Fruit fly (Drosophila melanogaster) whole organism, pupa: ENCODE data around the gene CG14669.

Source experiments
- CG10348 ChIP-seq: fragments of 200-800 bp; sonication (Bioruptor generic); IDR thresholded peaks from 2 replicates; pipeline ENCODE4 v1.3.6; 2022; ENCODE audit warnings: missing biosample characterization, missing genetic modification characterization
- CG15710 ChIP-seq: fragments of 200-800 bp; sonication (Bioruptor generic); optimal IDR thresholded peaks from 2 replicates; lab custom pipeline; 2018; ENCODE audit warnings: missing biosample characterization, mild to moderate bottlenecking, missing genetic modification characterization, moderate library complexity
- CG17806 ChIP-seq: fragments of 200-800 bp; sonication (Bioruptor generic); optimal IDR thresholded peaks from 2 replicates; lab custom pipeline; 2018; ENCODE audit warnings: missing biosample characterization, mild to moderate bottlenecking, missing genetic modification characterization, moderate library complexity
- fd96Ca ChIP-seq: fragments of 200-800 bp; sonication (Bioruptor generic); IDR thresholded peaks from 3 replicates; pipeline ENCODE4 v1.3.6; 2022; ENCODE audit warnings: missing biosample characterization, missing genetic modification characterization
- gl ChIP-seq: fragments of 200-800 bp; sonication (Bioruptor generic); optimal IDR thresholded peaks from 2 replicates; lab custom pipeline; 2018; ENCODE audit warnings: missing biosample characterization, mild to moderate bottlenecking, missing genetic modification characterization
- rn ChIP-seq: fragments of 200-800 bp; sonication (Bioruptor generic); IDR thresholded peaks from 2 replicates; pipeline ENCODE4 v1.3.6; 2022; ENCODE audit warnings: missing biosample characterization, missing genetic modification characterization

dm6 chr3R:5497600-5497999 lies 83.3 kb downstream of the CG14669 start:
- TF ChIP-seq gl (tag; lab: Kevin White, UChicago) (no peak), rn (GFP tag; lab: Robert Waterston, UW) (no peak), CG10348 (no peak), CG17806 (no peak), CG15710 (tag; lab: Kevin White, UChicago) (no peak), fd96Ca (GFP tag; lab: Robert Waterston, UW) (no peak)
